Worm (Caenorhabditis elegans): ENCODE data around the gene rnf-121.

DNA sequence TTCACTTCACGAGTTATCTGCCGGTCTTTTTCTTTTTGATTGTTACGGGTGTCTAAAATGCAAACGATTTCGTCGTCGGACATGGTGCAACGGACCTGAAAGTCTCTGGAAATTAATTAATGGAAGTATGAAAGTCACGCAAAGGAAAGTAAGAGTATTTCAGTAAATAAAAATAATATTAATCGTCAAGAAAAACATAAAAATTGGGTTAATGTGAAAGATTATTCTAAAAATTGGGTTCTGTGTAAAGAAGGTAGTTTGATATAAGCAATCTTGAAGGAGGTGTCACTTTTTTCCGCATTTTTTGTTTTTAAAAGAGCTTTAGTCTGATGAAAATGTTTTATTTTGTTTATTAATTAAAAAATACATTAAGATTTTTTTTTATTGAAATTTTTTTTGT, 13.5 kb downstream of the rnf-121 start, which contains the start of gene C16C10.9:
- TF ChIP-seq mxl-1 (tag; optimal IDR thresholded peaks at IDR 0.05) (no peak), tbx-9 (tag; optimal IDR thresholded peaks at IDR 0.05; ENCODE audit: borderline replicate concordance) (no peak), rcor-1 (GFP tag; IDR thresholded peaks at IDR 0.05) (no peak), ama-1 (optimal IDR thresholded peaks at IDR 0.05) (no peak), ama-1 (GFP tag; optimal IDR thresholded peaks at IDR 0.05) (no peak), lin-35 (GFP tag; optimal IDR thresholded peaks at IDR 0.05) (no peak), attf-6 (GFP tag; IDR thresholded peaks at IDR 0.05) (no peak), ztf-18 (tag; optimal IDR thresholded peaks at IDR 0.05) (no peak), lir-1 (GFP tag; conservative IDR thresholded peaks at IDR 0.05) (no peak), rpc-1 (optimal IDR thresholded peaks at IDR 0.05) (no peak), rpc-1 (tag; optimal IDR thresholded peaks at IDR 0.05) (no peak), mel-28 (tag; optimal IDR thresholded peaks at IDR 0.05; ENCODE audit: borderline replicate concordance) (no peak), him-1 (tag; optimal IDR thresholded peaks at IDR 0.05) (no peak), cebp-2 (GFP tag; IDR thresholded peaks at IDR 0.05) (no peak)

Measured in whole organism, young adult.